Worm (Caenorhabditis elegans) whole organism, late embryonic: ENCODE data around the gene cand-1.

ENCODE experiments used
- C38D4.7 ChIP-seq: fragments of 200-800 bp; sonication (Bioruptor generic); optimal IDR thresholded peaks from 2 replicates; lab custom pipeline; 2018; ENCODE audit warnings: mild to moderate bottlenecking, missing genetic modification characterization, moderate library complexity, missing compliant biosample characterization
- K09A11.1 ChIP-seq: sonication (generic microtip); optimal IDR thresholded peaks from 2 replicates; lab custom pipeline; 2017; ENCODE audit warnings: antibody characterized with exemption, mild to moderate bottlenecking, missing genetic modification characterization, missing compliant biosample characterization; ENCODE audit not compliant: insufficient read depth
- Y22D7AL.16 ChIP-seq: sonication (generic microtip); optimal IDR thresholded peaks from 2 replicates; lab custom pipeline; 2016; ENCODE audit warnings: missing genetic modification characterization, missing compliant biosample characterization
- ama-1 ChIP-seq: fragments of 150-350 bp; optimal IDR thresholded peaks from 2 replicates; lab custom pipeline; 2014
- ceh-18 ChIP-seq: sonication (generic microtip); optimal IDR thresholded peaks from 2 replicates; lab custom pipeline; 2016; ENCODE audit warnings: missing genetic modification characterization, missing compliant biosample characterization
- ceh-19 ChIP-seq: fragments of 200-800 bp; sonication (Bioruptor generic); optimal IDR thresholded peaks from 2 replicates; lab custom pipeline; 2018; ENCODE audit warnings: mild to moderate bottlenecking, missing genetic modification characterization, missing compliant biosample characterization
- ceh-22 ChIP-seq: sonication (generic microtip); optimal IDR thresholded peaks from 2 replicates; lab custom pipeline; 2017; ENCODE audit warnings: missing biosample characterization, missing genetic modification characterization
- ceh-45 ChIP-seq: fragments of 200-800 bp; sonication (Bioruptor generic); IDR thresholded peaks from 2 replicates; pipeline ENCODE4 v1.3.6; 2022; ENCODE audit warnings: missing genetic modification reagents, missing genetic modification characterization, missing compliant biosample characterization
- ceh-48 ChIP-seq: sonication (generic microtip); optimal IDR thresholded peaks from 2 replicates; lab custom pipeline; 2016; ENCODE audit warnings: missing genetic modification characterization, inconsistent platforms, missing compliant biosample characterization
- ceh-6 ChIP-seq: fragments of 200-800 bp; sonication (Bioruptor generic); optimal IDR thresholded peaks from 2 replicates; lab custom pipeline; 2018; ENCODE audit warnings: mild to moderate bottlenecking, missing genetic modification characterization, missing compliant biosample characterization
- che-1 ChIP-seq: sonication (generic microtip); optimal IDR thresholded peaks from 2 replicates; lab custom pipeline; 2016; ENCODE audit warnings: mild to moderate bottlenecking, missing genetic modification characterization, missing compliant biosample characterization
- ets-4 ChIP-seq: sonication (generic microtip); optimal IDR thresholded peaks from 2 replicates; lab custom pipeline; 2016; ENCODE audit warnings: missing genetic modification characterization, missing compliant biosample characterization
- fax-1 ChIP-seq: sonication (generic microtip); optimal IDR thresholded peaks from 2 replicates; lab custom pipeline; 2016; ENCODE audit warnings: missing genotype, missing genetic modification characterization, missing compliant biosample characterization
- fkh-10 ChIP-seq: fragments of 150-350 bp; optimal IDR thresholded peaks from 2 replicates; lab custom pipeline; 2014; ENCODE audit warnings: missing biosample characterization, missing genetic modification reagents, missing genetic modification characterization
- hlh-13 ChIP-seq: fragments of 200-800 bp; sonication (Bioruptor generic); optimal IDR thresholded peaks from 2 replicates; lab custom pipeline; 2018; ENCODE audit warnings: mild to moderate bottlenecking, missing genetic modification characterization, missing compliant biosample characterization
- hlh-15 ChIP-seq: sonication (generic microtip); optimal IDR thresholded peaks from 2 replicates; lab custom pipeline; 2016; ENCODE audit warnings: missing genetic modification characterization, missing compliant biosample characterization
- hlh-30 ChIP-seq: sonication (generic microtip); optimal IDR thresholded peaks from 2 replicates; lab custom pipeline; 2017; ENCODE audit warnings: antibody characterized with exemption, missing genetic modification characterization, missing compliant biosample characterization; ENCODE audit not compliant: insufficient read depth
- lim-6 ChIP-seq: sonication (generic microtip); optimal IDR thresholded peaks from 2 replicates; lab custom pipeline; 2016; ENCODE audit warnings: missing genetic modification characterization, missing compliant biosample characterization
- lin-11 ChIP-seq: fragments of 200-800 bp; sonication (Bioruptor generic); optimal IDR thresholded peaks from 2 replicates; lab custom pipeline; 2018; ENCODE audit warnings: mild to moderate bottlenecking, missing genetic modification characterization, missing compliant biosample characterization
- madf-2 ChIP-seq: sonication (generic microtip); optimal IDR thresholded peaks from 2 replicates; lab custom pipeline; 2017; ENCODE audit warnings: missing genetic modification characterization, missing compliant biosample characterization
- mec-3 ChIP-seq: sonication (generic microtip); optimal IDR thresholded peaks from 2 replicates; lab custom pipeline; 2016; ENCODE audit warnings: borderline replicate concordance, missing genetic modification characterization, missing compliant biosample characterization
- nfya-1 ChIP-seq: sonication (generic microtip); optimal IDR thresholded peaks from 2 replicates; lab custom pipeline; 2017; ENCODE audit warnings: missing genetic modification characterization, mild to moderate bottlenecking, missing compliant biosample characterization, antibody characterized with exemption, moderate library complexity
- npax-4 ChIP-seq: sonication (generic microtip); optimal IDR thresholded peaks from 2 replicates; lab custom pipeline; 2016; ENCODE audit warnings: missing genetic modification characterization, missing compliant biosample characterization
- pha-4 ChIP-seq: fragments of 150-350 bp; optimal IDR thresholded peaks from 2 replicates; lab custom pipeline; 2018; ENCODE audit warnings: missing biosample characterization, missing genetic modification reagents, missing genetic modification characterization
- pqm-1 ChIP-seq: sonication (generic microtip); optimal IDR thresholded peaks from 2 replicates; lab custom pipeline; 2016; ENCODE audit warnings: missing genetic modification characterization, missing compliant biosample characterization
- pros-1 ChIP-seq: fragments of 150-350 bp; optimal IDR thresholded peaks from 2 replicates; lab custom pipeline; 2014; ENCODE audit warnings: missing biosample characterization, missing genetic modification reagents, missing genetic modification characterization
- ref-2 ChIP-seq: sonication (generic microtip); optimal IDR thresholded peaks from 2 replicates; lab custom pipeline; 2016; ENCODE audit warnings: missing genetic modification characterization, missing compliant biosample characterization
- rnt-1 ChIP-seq: sonication (generic microtip); optimal IDR thresholded peaks from 2 replicates; lab custom pipeline; 2016; ENCODE audit warnings: missing genetic modification characterization, missing compliant biosample characterization
- syd-9 ChIP-seq: sonication (generic microtip); optimal IDR thresholded peaks from 2 replicates; lab custom pipeline; 2016; ENCODE audit warnings: mild to moderate bottlenecking, missing genetic modification characterization, moderate library complexity, missing compliant biosample characterization
- ttx-3 ChIP-seq: sonication (generic microtip); optimal IDR thresholded peaks from 2 replicates; lab custom pipeline; 2016; ENCODE audit warnings: missing genetic modification reagents, missing genetic modification characterization, missing compliant biosample characterization
- unc-3 ChIP-seq, 2 experiments: fragments of 200-800 bp in 1 of 2; sonication (Bioruptor generic) in 1 of 2; sonication (generic microtip) in 1 of 2; conservative IDR thresholded peaks in 1 of 2; optimal IDR thresholded peaks in 1 of 2; 2 replicates each; pipeline versions ENCODE4 v1.3.6 to Lab custom; 2016 to 2022; ENCODE audit warnings: missing compliant biosample characterization in 2 of 2, missing genetic modification characterization in 2 of 2, missing genetic modification reagents in 1 of 2
- unc-42 ChIP-seq: sonication (generic microtip); optimal IDR thresholded peaks from 2 replicates; lab custom pipeline; 2016; ENCODE audit warnings: missing genotype, missing genetic modification characterization, missing compliant biosample characterization

Gene cand-1

DNA sequence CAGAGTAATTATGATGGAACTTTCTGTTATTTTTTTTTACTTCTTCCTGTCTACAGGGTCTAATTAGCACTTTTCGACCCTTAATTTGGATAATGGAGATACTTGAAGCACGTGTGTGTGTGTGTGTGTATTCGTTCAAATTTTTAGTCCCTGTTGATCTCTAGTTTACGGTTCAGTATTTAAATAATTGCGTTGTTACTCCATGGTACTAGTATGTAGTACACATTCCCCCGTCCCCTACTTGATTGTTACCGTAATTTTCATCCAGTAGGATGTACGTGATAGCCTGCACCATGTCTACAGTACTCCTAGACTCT lies 23.4 kb upstream of the cand-1 start:
- TF ChIP-seq unc-3 (GFP tag; conservative IDR thresholded peaks at IDR 0.05; lab: Robert Waterston, UW) (no peak), unc-3 (tag; optimal IDR thresholded peaks at IDR 0.05; lab: Kevin White, UChicago) (no peak), npax-4 (tag; lab: Kevin White, UChicago) (no peak), che-1 (tag; lab: Kevin White, UChicago) (no peak), ets-4 (tag; lab: Kevin White, UChicago) (no peak), hlh-15 (tag; lab: Kevin White, UChicago) (no peak)

- TF ChIP-seq nfya-1 (tag; lab: Kevin White, UChicago), result no peak
Observed at ce11 chrV:16779971-16780370, 22.7 kb upstream of the cand-1 start.

ce11 chrV:16780554-16780953 lies 22.1 kb upstream of the cand-1 start:
- TF ChIP-seq ama-1 (no peak), ets-4 (tag; lab: Kevin White, UChicago) (no peak), ceh-18 (tag; lab: Kevin White, UChicago) (no peak), rnt-1 (no peak), K09A11.1 (tag; lab: Kevin White, UChicago) (no peak), hlh-15 (tag; lab: Kevin White, UChicago) (no peak), ceh-6 (GFP tag; lab: Kevin White, UChicago) (no peak), ttx-3 (no peak), nfya-1 (tag; lab: Kevin White, UChicago) (no peak), ceh-45 (GFP tag; lab: Robert Waterston, UW) (no peak), ceh-19 (no peak), hlh-30 (no peak), ref-2 (no peak), syd-9 (tag; lab: Kevin White, UChicago) (no peak), lin-11 (no peak), pros-1 (tag; lab: Kevin White, UChicago) (no peak), Y22D7AL.16 (tag; lab: Kevin White, UChicago) (no peak), C38D4.7 (GFP tag; lab: Kevin White, UChicago) (no peak), ceh-22 (tag; lab: Kevin White, UChicago) (no peak), lim-6 (tag; lab: Kevin White, UChicago) (no peak)

ce11 chrV:16781974-16782373 lies 20.7 kb upstream of the cand-1 start:
- TF ChIP-seq ceh-48 (tag; lab: Kevin White, UChicago) (no peak), fkh-10 (GFP tag; lab: Kevin White, UChicago) (no peak), che-1 (tag; lab: Kevin White, UChicago) (no peak), madf-2 (no peak), unc-42 (tag; lab: Kevin White, UChicago) (no peak), pqm-1 (no peak)

DNA sequence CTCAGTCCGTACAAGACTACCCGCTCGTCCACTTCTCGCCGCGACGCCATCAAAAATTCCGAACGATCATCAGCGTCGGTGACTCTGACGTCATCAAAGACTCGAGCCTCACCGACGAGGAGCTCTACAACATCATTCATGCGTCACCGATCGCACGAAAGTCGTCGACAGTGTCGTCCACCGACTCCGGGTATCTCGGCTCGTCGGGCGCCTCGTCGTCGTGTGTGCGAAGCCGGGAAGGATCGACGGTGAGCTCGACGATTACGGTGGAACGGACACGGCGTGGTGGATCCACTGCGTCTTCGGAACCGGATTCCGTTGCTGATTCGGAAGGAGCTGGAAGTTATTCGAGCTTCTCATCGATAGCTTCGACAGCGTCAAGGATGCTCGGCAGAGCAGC lies 17.9 kb upstream of the cand-1 start:
- no peak for TF ChIP-seq pha-4 (tag; lab: Kevin White, UChicago)

DNA sequence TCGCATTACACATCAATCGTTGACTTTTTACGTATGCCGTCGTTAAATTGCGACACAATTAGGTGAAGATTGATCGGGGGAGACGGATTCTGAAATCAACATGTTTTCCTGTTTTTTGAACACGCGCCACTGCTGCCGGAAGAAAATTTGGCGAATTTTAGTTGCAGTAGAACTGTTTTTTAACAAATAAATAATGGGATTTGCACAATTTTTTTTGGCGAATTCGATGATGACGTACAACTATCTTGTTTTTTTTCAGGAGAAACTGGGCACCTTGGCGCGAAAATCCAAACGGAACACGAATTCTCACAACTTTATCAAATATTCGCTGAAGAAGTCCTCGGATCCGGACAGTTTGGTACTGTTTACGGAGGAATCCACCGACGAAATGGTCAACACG lies 16.7 kb upstream of the cand-1 start:
- no peak for TF ChIP-seq ttx-3
- TF ChIP-seq fax-1 (tag; lab: Kevin White, UChicago), result no peak
- no peak for TF ChIP-seq ceh-18 (tag; lab: Kevin White, UChicago)
- no peak for TF ChIP-seq madf-2
- TF ChIP-seq hlh-13, result no peak
- TF ChIP-seq mec-3 (tag; lab: Kevin White, UChicago), result no peak
